Worm (Caenorhabditis elegans) whole organism, L2 larva: ENCODE data around the gene lgc-39.

Experiments
- C34F6.9 ChIP-seq: fragments of 150-350 bp; optimal IDR thresholded peaks from 2 replicates; lab custom pipeline; 2014; ENCODE audit warnings: missing biosample characterization, missing genetic modification characterization
- F13H6.1 ChIP-seq: sonication (generic microtip); optimal IDR thresholded peaks from 2 replicates; lab custom pipeline; 2016; ENCODE audit warnings: missing genetic modification characterization, missing compliant biosample characterization
- R02D3.7 ChIP-seq: fragments of 150-350 bp; optimal IDR thresholded peaks from 2 replicates; lab custom pipeline; 2014; ENCODE audit warnings: missing biosample characterization, missing genetic modification characterization
- Y55F3AM.14 ChIP-seq: fragments of 200-800 bp; sonication (Bioruptor generic); optimal IDR thresholded peaks from 2 replicates; lab custom pipeline; 2018; ENCODE audit warnings: mild to moderate bottlenecking, missing genetic modification characterization, missing compliant biosample characterization
- ZK546.5 ChIP-seq: sonication (generic microtip); optimal IDR thresholded peaks from 2 replicates; lab custom pipeline; 2017; ENCODE audit warnings: missing biosample characterization, missing genetic modification characterization
- alr-1 ChIP-seq: fragments of 150-350 bp; optimal IDR thresholded peaks from 2 replicates; lab custom pipeline; 2014; ENCODE audit warnings: missing biosample characterization, missing genetic modification characterization
- ama-1 ChIP-seq: fragments of 150-350 bp; optimal IDR thresholded peaks from 2 replicates; lab custom pipeline; 2018; ENCODE audit warnings: inconsistent platforms
- blmp-1 ChIP-seq: sonication (generic microtip); optimal IDR thresholded peaks from 2 replicates; lab custom pipeline; 2017; ENCODE audit warnings: missing genetic modification characterization, mild to moderate bottlenecking, missing compliant biosample characterization, antibody characterized with exemption, moderate library complexity; ENCODE audit not compliant: insufficient read depth
- ceh-16 ChIP-seq: fragments of 150-350 bp; optimal IDR thresholded peaks from 2 replicates; lab custom pipeline; 2014; ENCODE audit warnings: missing biosample characterization, missing genetic modification characterization
- ceh-82 ChIP-seq: fragments of 150-350 bp; optimal IDR thresholded peaks from 2 replicates; lab custom pipeline; 2014; ENCODE audit warnings: missing biosample characterization, missing genetic modification characterization
- crh-2 ChIP-seq: sonication (generic microtip); optimal IDR thresholded peaks from 2 replicates; lab custom pipeline; 2017; ENCODE audit warnings: missing biosample characterization, missing genetic modification characterization
- egl-27 ChIP-seq: sonication (generic microtip); optimal IDR thresholded peaks from 3 replicates; lab custom pipeline; 2017; ENCODE audit warnings: missing biosample characterization, missing genetic modification reagents, missing genetic modification characterization
- elt-1 ChIP-seq: fragments of 150-350 bp; optimal IDR thresholded peaks from 2 replicates; lab custom pipeline; 2014; ENCODE audit warnings: missing biosample characterization, missing genetic modification characterization
- elt-3 ChIP-seq: sonication (generic microtip); optimal IDR thresholded peaks from 2 replicates; lab custom pipeline; 2017; ENCODE audit warnings: missing biosample characterization, missing genetic modification characterization
- gmeb-1 ChIP-seq: fragments of 150-350 bp; optimal IDR thresholded peaks from 2 replicates; lab custom pipeline; 2014; ENCODE audit warnings: missing biosample characterization, missing genetic modification characterization
- lin-11 ChIP-seq: fragments of 150-350 bp; sonication (generic microtip); optimal IDR thresholded peaks from 2 replicates; lab custom pipeline; 2014; ENCODE audit warnings: missing biosample characterization, missing genetic modification characterization, inconsistent platforms, mixed read lengths
- lin-13 ChIP-seq: fragments of 150-350 bp; optimal IDR thresholded peaks from 2 replicates; lab custom pipeline; 2014; ENCODE audit warnings: missing biosample characterization, missing genetic modification reagents, missing genetic modification characterization
- lin-39 ChIP-seq: fragments of 150-350 bp; optimal IDR thresholded peaks from 2 replicates; lab custom pipeline; 2014; ENCODE audit warnings: missing biosample characterization, missing genetic modification reagents, missing genetic modification characterization
- lsy-2 ChIP-seq, 2 experiments: fragments of 150-350 bp in 1 of 2; sonication (generic microtip) in 1 of 2; optimal IDR thresholded peaks; 2 replicates each; lab custom pipeline; 2014 to 2017; ENCODE audit warnings: missing biosample characterization in 2 of 2, missing genetic modification characterization in 2 of 2
- mab-5 ChIP-seq: fragments of 150-350 bp; optimal IDR thresholded peaks from 2 replicates; lab custom pipeline; 2014; ENCODE audit warnings: missing biosample characterization, missing genetic modification characterization
- mbf-1 ChIP-seq: sonication (generic microtip); optimal IDR thresholded peaks from 2 replicates; lab custom pipeline; 2017; ENCODE audit warnings: missing biosample characterization, missing genetic modification characterization
- mdl-1 ChIP-seq, 2 experiments: fragments of 150-350 bp in 1 of 2; sonication (generic microtip) in 1 of 2; optimal IDR thresholded peaks; 2 replicates each; lab custom pipeline; 2017; ENCODE audit warnings: missing biosample characterization in 2 of 2, missing genetic modification characterization in 2 of 2
- nhr-11 ChIP-seq: fragments of 150-350 bp; optimal IDR thresholded peaks from 2 replicates; lab custom pipeline; 2014; ENCODE audit warnings: missing biosample characterization, missing genetic modification characterization
- nhr-12 ChIP-seq: fragments of 150-350 bp; optimal IDR thresholded peaks from 2 replicates; lab custom pipeline; 2014; ENCODE audit warnings: missing biosample characterization, missing genetic modification characterization
- nhr-129 ChIP-seq: fragments of 150-350 bp; optimal IDR thresholded peaks from 2 replicates; lab custom pipeline; 2014; ENCODE audit warnings: missing biosample characterization, missing genetic modification characterization
- nhr-21 ChIP-seq: fragments of 150-350 bp; optimal IDR thresholded peaks from 2 replicates; lab custom pipeline; 2014; ENCODE audit warnings: missing biosample characterization, missing genetic modification characterization
- nhr-23 ChIP-seq: fragments of 150-350 bp; optimal IDR thresholded peaks from 2 replicates; lab custom pipeline; 2014; ENCODE audit warnings: missing biosample characterization, missing genetic modification reagents, missing genetic modification characterization
- nhr-237 ChIP-seq: fragments of 150-350 bp; optimal IDR thresholded peaks from 2 replicates; lab custom pipeline; 2014; ENCODE audit warnings: missing biosample characterization, missing genetic modification characterization
- nhr-77 ChIP-seq: fragments of 150-350 bp; optimal IDR thresholded peaks from 2 replicates; lab custom pipeline; 2014; ENCODE audit warnings: missing biosample characterization, missing genetic modification characterization
- peb-1 ChIP-seq: fragments of 150-350 bp; optimal IDR thresholded peaks from 2 replicates; lab custom pipeline; 2014; ENCODE audit warnings: missing biosample characterization, missing genetic modification characterization
- skn-1 ChIP-seq: sonication (generic microtip); optimal IDR thresholded peaks from 2 replicates; lab custom pipeline; 2017; ENCODE audit warnings: missing biosample characterization, missing genetic modification characterization
- sma-3 ChIP-seq: sonication (generic microtip); optimal IDR thresholded peaks from 2 replicates; lab custom pipeline; 2016; ENCODE audit warnings: missing genetic modification reagents, missing genetic modification characterization, missing compliant biosample characterization
- sma-9 ChIP-seq, 2 experiments: fragments of 150-350 bp in 1 of 2; sonication (generic microtip) in 1 of 2; optimal IDR thresholded peaks; 2 replicates each; lab custom pipeline; 2014 to 2016; ENCODE audit warnings: missing genetic modification characterization in 2 of 2, mild to moderate bottlenecking in 1 of 2, missing biosample characterization in 1 of 2, missing compliant biosample characterization in 1 of 2, missing genetic modification reagents in 1 of 2, moderate library complexity in 1 of 2
- unc-39 ChIP-seq: fragments of 150-350 bp; optimal IDR thresholded peaks from 2 replicates; lab custom pipeline; 2014; ENCODE audit warnings: missing biosample characterization, missing genetic modification characterization
- unc-55 ChIP-seq: fragments of 150-350 bp; sonication (generic microtip); optimal IDR thresholded peaks from 3 replicates; lab custom pipeline; 2014; ENCODE audit warnings: missing biosample characterization, missing genetic modification reagents, missing genetic modification characterization
- unc-62 ChIP-seq: fragments of 150-350 bp; optimal IDR thresholded peaks from 2 replicates; lab custom pipeline; 2014; ENCODE audit warnings: missing biosample characterization, missing genetic modification reagents, missing genetic modification characterization
- zag-1 ChIP-seq: fragments of 150-350 bp; optimal IDR thresholded peaks from 2 replicates; lab custom pipeline; 2014; ENCODE audit warnings: missing biosample characterization, missing genetic modification characterization
- ztf-1 ChIP-seq: fragments of 200-800 bp; sonication (Bioruptor generic); conservative IDR thresholded peaks from 2 replicates; pipeline ENCODE4 v1.3.6; 2022; ENCODE audit warnings: missing genetic modification characterization, missing compliant biosample characterization
- ztf-4 ChIP-seq: fragments of 150-350 bp; optimal IDR thresholded peaks from 2 replicates; lab custom pipeline; 2014; ENCODE audit warnings: missing biosample characterization, missing genetic modification characterization

The lgc-39 gene

ce11 chrV:7223941-7224340, 48.6 kb downstream of the lgc-39 start, which contains the start of gene C13F10.1:
Gene C13F10.1 (plus strand): TSS chrV:7224078.
- peak; percentile 16 for TF ChIP-seq unc-55 (GFP tag; lab: Kevin White, UChicago)
- no peak for TF ChIP-seq lin-13 (GFP tag; lab: Kevin White, UChicago)
- no peak for TF ChIP-seq nhr-237 (tag; lab: Kevin White, UChicago)
- TF ChIP-seq nhr-129 = peak; percentile 2
- peak; percentile 48 for TF ChIP-seq mab-5 (tag; lab: Kevin White, UChicago)
- no peak for TF ChIP-seq ztf-4 (tag; lab: Kevin White, UChicago)
- TF ChIP-seq F13H6.1 (tag; lab: Kevin White, UChicago) = no peak
- TF ChIP-seq C34F6.9 (tag; lab: Kevin White, UChicago) = peak; percentile 45
- TF ChIP-seq R02D3.7 = no peak
- TF ChIP-seq ZK546.5 (tag; lab: Kevin White, UChicago) = no peak
- TF ChIP-seq egl-27 (tag; lab: Kevin White, UChicago) = no peak

- no peak for TF ChIP-seq unc-39 (tag; lab: Kevin White, UChicago)
- TF ChIP-seq nhr-12 (tag; lab: Kevin White, UChicago) = no peak
- no peak for TF ChIP-seq blmp-1 (tag; lab: Kevin White, UChicago)
- TF ChIP-seq gmeb-1 (tag; lab: Kevin White, UChicago) = no peak
- no peak for TF ChIP-seq R02D3.7
- no peak for TF ChIP-seq nhr-23 (tag; lab: Kevin White, UChicago)
- TF ChIP-seq mbf-1 (tag; lab: Kevin White, UChicago) = no peak
- no peak for TF ChIP-seq nhr-11 (tag; lab: Kevin White, UChicago)
- TF ChIP-seq F13H6.1 (tag; lab: Kevin White, UChicago) = no peak
- TF ChIP-seq lsy-2 (tag; optimal IDR thresholded peaks at IDR 0.05; lab: Kevin White, UChicago) = no peak
- TF ChIP-seq Y55F3AM.14 = no peak
- no peak for TF ChIP-seq zag-1 (tag; lab: Kevin White, UChicago)
- TF ChIP-seq ceh-16 = no peak
- no peak for TF ChIP-seq ama-1 (lab: Kevin White, UChicago)
- TF ChIP-seq elt-1 (tag; lab: Kevin White, UChicago) = no peak
- no peak for TF ChIP-seq lin-11 (tag; lab: Kevin White, UChicago)
- TF ChIP-seq C34F6.9 (tag; lab: Kevin White, UChicago) = no peak
- no peak for TF ChIP-seq elt-3
- TF ChIP-seq ZK546.5 (tag; lab: Kevin White, UChicago) = no peak
- no peak for TF ChIP-seq peb-1
These were observed 49.1 kb downstream of the lgc-39 start for ce11 chrV:7224353-7224752.

- TF ChIP-seq F13H6.1 (tag; lab: Kevin White, UChicago) (no peak), lin-39 (tag; lab: Kevin White, UChicago) (no peak), elt-1 (tag; lab: Kevin White, UChicago) (no peak), alr-1 (tag; lab: Kevin White, UChicago) (no peak), nhr-21 (tag; lab: Kevin White, UChicago) (peak; percentile 24), crh-2 (peak; percentile 14), skn-1 (tag; lab: Kevin White, UChicago) (no peak), egl-27 (tag; lab: Kevin White, UChicago) (no peak)
These were observed 49.6 kb downstream of the lgc-39 start, which contains the start of gene fkb-3 for ce11 chrV:7224947-7225346. Gene fkb-3 (plus strand): TSS chrV:7225223.

ce11 chrV:7225894-7226293, 50.6 kb downstream of the lgc-39 start:
- TF ChIP-seq lsy-2 (tag; optimal IDR thresholded peaks at IDR 0.05; lab: Kevin White, UChicago) (no peak), nhr-129 (no peak), lin-11 (tag; lab: Kevin White, UChicago) (no peak), blmp-1 (tag; lab: Kevin White, UChicago) (no peak), mdl-1 (tag; optimal IDR thresholded peaks at IDR 0.05; lab: Kevin White, UChicago) (no peak), nhr-77 (tag; lab: Kevin White, UChicago) (no peak), ceh-82 (tag; lab: Kevin White, UChicago) (no peak), ztf-1 (GFP tag; lab: Robert Waterston, UW) (no peak), unc-62 (GFP tag; lab: Kevin White, UChicago) (no peak), nhr-237 (tag; lab: Kevin White, UChicago) (no peak), lin-39 (tag; lab: Kevin White, UChicago) (no peak), sma-3 (GFP tag; lab: Kevin White, UChicago) (no peak), elt-1 (tag; lab: Kevin White, UChicago) (no peak), sma-9 (GFP tag; optimal IDR thresholded peaks at IDR 0.05; lab: Kevin White, UChicago) (no peak), sma-9 (tag; optimal IDR thresholded peaks at IDR 0.05; lab: Kevin White, UChicago) (no peak), unc-55 (GFP tag; lab: Kevin White, UChicago) (no peak), mbf-1 (tag; lab: Kevin White, UChicago) (no peak), ceh-16 (no peak)
- TF ChIP-seq, all 48 proteins: peak for 0
